Worm (Caenorhabditis elegans): ENCODE data around the gene C02F5.2.

DNA sequence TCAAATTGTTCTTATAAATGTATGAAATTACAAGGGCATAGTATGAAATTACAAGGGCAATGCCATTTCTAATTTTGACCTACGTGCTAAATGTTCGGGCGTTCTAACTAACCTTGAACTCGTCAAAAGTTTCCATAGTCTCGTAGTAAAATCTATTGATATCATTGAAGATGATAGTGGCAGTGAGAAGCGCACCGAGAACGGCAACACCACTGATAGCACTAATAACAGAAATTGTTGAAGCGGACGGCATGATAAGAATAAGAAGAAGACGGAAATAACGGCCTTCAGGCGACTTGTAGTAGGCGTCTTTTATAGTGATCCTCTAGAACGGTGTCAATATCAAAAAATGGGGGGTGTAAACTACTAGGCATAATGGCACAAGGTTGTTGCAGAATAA, 14.0 kb downstream of the C02F5.2 start, which contains the start of gene col-91:
- TF ChIP-seq him-1 (tag; optimal IDR thresholded peaks at IDR 0.05) (no peak), dao-5 (tag; optimal IDR thresholded peaks at IDR 0.05) (no peak), W03F9.2 (tag; optimal IDR thresholded peaks at IDR 0.05) (no peak)
